Fruit fly (Drosophila melanogaster): ENCODE measurements around the gene ogre.

dm6 chrX:6981470-6981952 lies 9.6 kb downstream of the ogre start:
- TF ChIP-seq CG8478 (optimal IDR thresholded peaks at IDR 0.05): no peak
- no peak for TF ChIP-seq Dll (optimal IDR thresholded peaks at IDR 0.05)
- no peak for TF ChIP-seq EcR (GFP tag; optimal IDR thresholded peaks at IDR 0.05)

All from whole organism.